Worm (Caenorhabditis elegans) whole organism, L4/young adult: ENCODE measurements around the gene lgc-29.

Experiments
- W03F9.2 ChIP-seq: fragments of 150-350 bp; optimal IDR thresholded peaks from 2 replicates; lab custom pipeline; 2014; ENCODE audit warnings: missing biosample characterization, missing genetic modification characterization
- dao-5 ChIP-seq: sonication (generic microtip); optimal IDR thresholded peaks from 2 replicates; lab custom pipeline; 2016; ENCODE audit warnings: missing genotype, missing genetic modification characterization, moderate library complexity, missing compliant biosample characterization
- him-1 ChIP-seq: sonication (generic microtip); optimal IDR thresholded peaks from 2 replicates; lab custom pipeline; 2016; ENCODE audit warnings: missing genotype, missing genetic modification reagents, missing genetic modification characterization, missing compliant biosample characterization

ce11 chrV:4116071-4116470 lies 22.7 kb upstream of the lgc-29 start, which contains the start of gene T05B4.8:
- TF ChIP-seq him-1 (tag; lab: Kevin White, UChicago), result no peak
- TF ChIP-seq W03F9.2 (tag; lab: Kevin White, UChicago), result no peak
- TF ChIP-seq dao-5 (tag; lab: Kevin White, UChicago), result no peak
